Worm (Caenorhabditis elegans): ENCODE results near the gene ndub-3.

ndub-3 gene

DNA sequence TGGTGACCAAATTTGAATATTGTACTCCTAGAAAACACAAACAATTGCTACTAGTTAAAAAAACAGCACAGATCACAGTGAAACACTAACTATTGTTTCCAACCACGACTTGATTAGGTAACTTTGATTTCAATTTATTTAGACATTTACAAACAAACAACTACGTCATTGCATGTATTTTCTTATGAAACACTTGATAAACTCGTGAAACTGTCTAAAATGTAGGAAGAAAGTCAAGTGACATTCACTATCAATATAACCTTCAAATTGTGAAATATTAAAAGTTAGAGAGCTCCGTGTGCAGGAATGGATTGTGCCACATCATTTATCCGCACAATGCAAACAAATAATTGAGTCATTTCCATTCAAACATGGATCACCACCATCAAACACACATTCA, 25.6 kb upstream of the ndub-3 start:
- TF ChIP-seq ceh-13 (GFP tag; optimal IDR thresholded peaks at IDR 0.05) (no peak), F13C5.2 (tag; optimal IDR thresholded peaks at IDR 0.05) (no peak), tbx-37 (GFP tag; conservative IDR thresholded peaks at IDR 0.05) (no peak), hnd-1 (tag; optimal IDR thresholded peaks at IDR 0.05) (no peak), tbx-11 (GFP tag; IDR thresholded peaks at IDR 0.05) (no peak), ama-1 (optimal IDR thresholded peaks at IDR 0.05) (no peak), B0310.2 (tag; optimal IDR thresholded peaks at IDR 0.05) (no peak), flt-1 (GFP tag; IDR thresholded peaks at IDR 0.05) (no peak), pes-1 (GFP tag; IDR thresholded peaks at IDR 0.05) (no peak), hmg-4 (GFP tag; optimal IDR thresholded peaks at IDR 0.05) (no peak)

DNA sequence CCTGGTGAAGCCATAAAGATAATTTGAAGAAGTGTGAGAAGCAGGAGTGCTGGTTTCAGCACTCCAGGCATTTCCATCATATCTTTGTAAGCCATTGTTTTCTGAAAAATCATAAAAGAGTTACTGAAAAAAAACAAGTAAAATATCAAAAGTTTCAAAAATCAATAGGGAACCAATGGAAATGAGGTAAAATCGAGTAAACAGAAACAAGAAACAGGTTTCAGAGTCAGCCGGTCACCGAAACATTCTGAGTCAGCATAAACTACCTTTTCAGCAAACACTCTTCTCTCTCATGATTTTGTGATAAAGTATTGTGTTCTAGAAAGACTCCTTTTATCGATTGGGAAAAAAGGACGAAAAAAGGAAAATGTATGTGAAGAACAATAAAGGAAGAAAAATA, 24.8 kb upstream of the ndub-3 start, which contains the start of gene C18E9.9:
Gene C18E9.9 (minus strand): TSS at position 101 of the 400 bp plus-strand sequence.
- TF ChIP-seq hmbx-1 (tag; optimal IDR thresholded peaks at IDR 0.05) (no peak), B0310.2 (tag; optimal IDR thresholded peaks at IDR 0.05) (no peak), tbx-11 (GFP tag; IDR thresholded peaks at IDR 0.05) (no peak), ceh-36 (tag; optimal IDR thresholded peaks at IDR 0.05) (no peak), tbx-37 (GFP tag; conservative IDR thresholded peaks at IDR 0.05) (no peak), tra-4 (tag; optimal IDR thresholded peaks at IDR 0.05) (no peak), ceh-13 (GFP tag; optimal IDR thresholded peaks at IDR 0.05) (no peak), flt-1 (GFP tag; IDR thresholded peaks at IDR 0.05) (no peak), F13C5.2 (tag; optimal IDR thresholded peaks at IDR 0.05) (no peak), sea-1 (GFP tag; conservative IDR thresholded peaks at IDR 0.05) (no peak), scrt-1 (GFP tag; IDR thresholded peaks at IDR 0.05) (no peak), pes-1 (GFP tag; IDR thresholded peaks at IDR 0.05) (no peak), hmg-4 (GFP tag; optimal IDR thresholded peaks at IDR 0.05) (no peak), ama-1 (optimal IDR thresholded peaks at IDR 0.05) (no peak)

- TF ChIP-seq hmbx-1 (tag; optimal IDR thresholded peaks at IDR 0.05) (no peak), flt-1 (GFP tag; IDR thresholded peaks at IDR 0.05) (no peak), pes-1 (GFP tag; IDR thresholded peaks at IDR 0.05) (no peak), ceh-13 (GFP tag; optimal IDR thresholded peaks at IDR 0.05) (no peak), tbx-37 (GFP tag; conservative IDR thresholded peaks at IDR 0.05) (no peak), tra-4 (tag; optimal IDR thresholded peaks at IDR 0.05) (no peak), ets-7 (tag; optimal IDR thresholded peaks at IDR 0.05) (no peak), hnd-1 (tag; optimal IDR thresholded peaks at IDR 0.05) (no peak), B0310.2 (tag; optimal IDR thresholded peaks at IDR 0.05) (no peak), F13C5.2 (tag; optimal IDR thresholded peaks at IDR 0.05) (no peak), aly-1 (tag; optimal IDR thresholded peaks at IDR 0.05) (no peak), ama-1 (optimal IDR thresholded peaks at IDR 0.05) (no peak), ceh-36 (tag; optimal IDR thresholded peaks at IDR 0.05) (no peak), tbx-11 (GFP tag; IDR thresholded peaks at IDR 0.05) (no peak), scrt-1 (GFP tag; IDR thresholded peaks at IDR 0.05) (no peak), hmg-4 (GFP tag; optimal IDR thresholded peaks at IDR 0.05) (no peak), sea-1 (GFP tag; conservative IDR thresholded peaks at IDR 0.05) (no peak)
Measured at ce11 chrII:8987962-8988361, 23.3 kb upstream of the ndub-3 start, which contains the start of gene C18E9.8. Gene C18E9.8 (minus strand): TSS chrII:8988062.

ce11 chrII:8982683-8983082, 18.0 kb upstream of the ndub-3 start, which contains the start of gene C18E9.7:
Gene C18E9.7 (minus strand): TSS chrII:8982783.
- TF ChIP-seq F13C5.2 (tag; optimal IDR thresholded peaks at IDR 0.05): no peak
- TF ChIP-seq flt-1 (GFP tag; IDR thresholded peaks at IDR 0.05): no peak
- TF ChIP-seq ets-7 (tag; optimal IDR thresholded peaks at IDR 0.05): no peak
- TF ChIP-seq ceh-36 (tag; optimal IDR thresholded peaks at IDR 0.05): no peak
- TF ChIP-seq hnd-1 (tag; optimal IDR thresholded peaks at IDR 0.05): no peak
- no peak for TF ChIP-seq tbx-37 (GFP tag; conservative IDR thresholded peaks at IDR 0.05)
- TF ChIP-seq sea-1 (GFP tag; conservative IDR thresholded peaks at IDR 0.05): no peak
- TF ChIP-seq ceh-13 (GFP tag; optimal IDR thresholded peaks at IDR 0.05): no peak
- no peak for TF ChIP-seq aly-1 (tag; optimal IDR thresholded peaks at IDR 0.05)
- no peak for TF ChIP-seq scrt-1 (GFP tag; IDR thresholded peaks at IDR 0.05)
- TF ChIP-seq tbx-11 (GFP tag; IDR thresholded peaks at IDR 0.05): no peak
- no peak for TF ChIP-seq hmg-4 (GFP tag; optimal IDR thresholded peaks at IDR 0.05)
- no peak for TF ChIP-seq B0310.2 (tag; optimal IDR thresholded peaks at IDR 0.05)
- TF ChIP-seq tra-4 (tag; optimal IDR thresholded peaks at IDR 0.05): no peak
- TF ChIP-seq pes-1 (GFP tag; IDR thresholded peaks at IDR 0.05): no peak
- no peak for TF ChIP-seq ama-1 (optimal IDR thresholded peaks at IDR 0.05)
- TF ChIP-seq hmbx-1 (tag; optimal IDR thresholded peaks at IDR 0.05): no peak

DNA sequence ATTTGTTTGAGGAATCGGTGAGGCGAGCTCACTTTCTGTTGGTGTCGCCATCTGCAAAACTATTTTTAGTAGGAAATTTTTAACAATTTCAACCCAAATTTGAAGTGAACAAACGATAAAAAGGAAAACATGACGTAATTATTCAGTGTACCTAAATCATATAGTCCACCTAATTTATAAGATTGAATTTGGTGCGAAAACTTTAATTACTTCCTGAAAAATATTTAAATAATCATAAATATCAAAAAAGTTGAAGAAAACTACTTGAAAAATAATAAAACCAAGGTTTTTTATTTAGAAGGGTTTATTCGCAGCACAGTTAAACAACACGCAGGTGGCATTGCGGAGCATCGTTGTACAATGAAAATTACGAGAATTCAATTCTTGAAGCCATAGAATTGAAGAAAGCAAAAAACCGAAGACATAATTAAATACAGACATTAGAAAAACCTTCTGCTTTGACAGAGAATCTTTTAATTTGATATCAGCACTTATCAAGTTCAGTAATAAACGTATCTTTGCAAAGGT, 8.9 kb upstream of the ndub-3 start, which contains the start of gene tomm-40:
Gene tomm-40 (minus strand): TSS at position 51 of the 528 bp plus-strand sequence.
- TF ChIP-seq F13C5.2 (tag; optimal IDR thresholded peaks at IDR 0.05) (peak; percentile 47), ceh-13 (GFP tag; optimal IDR thresholded peaks at IDR 0.05) (no peak)

DNA sequence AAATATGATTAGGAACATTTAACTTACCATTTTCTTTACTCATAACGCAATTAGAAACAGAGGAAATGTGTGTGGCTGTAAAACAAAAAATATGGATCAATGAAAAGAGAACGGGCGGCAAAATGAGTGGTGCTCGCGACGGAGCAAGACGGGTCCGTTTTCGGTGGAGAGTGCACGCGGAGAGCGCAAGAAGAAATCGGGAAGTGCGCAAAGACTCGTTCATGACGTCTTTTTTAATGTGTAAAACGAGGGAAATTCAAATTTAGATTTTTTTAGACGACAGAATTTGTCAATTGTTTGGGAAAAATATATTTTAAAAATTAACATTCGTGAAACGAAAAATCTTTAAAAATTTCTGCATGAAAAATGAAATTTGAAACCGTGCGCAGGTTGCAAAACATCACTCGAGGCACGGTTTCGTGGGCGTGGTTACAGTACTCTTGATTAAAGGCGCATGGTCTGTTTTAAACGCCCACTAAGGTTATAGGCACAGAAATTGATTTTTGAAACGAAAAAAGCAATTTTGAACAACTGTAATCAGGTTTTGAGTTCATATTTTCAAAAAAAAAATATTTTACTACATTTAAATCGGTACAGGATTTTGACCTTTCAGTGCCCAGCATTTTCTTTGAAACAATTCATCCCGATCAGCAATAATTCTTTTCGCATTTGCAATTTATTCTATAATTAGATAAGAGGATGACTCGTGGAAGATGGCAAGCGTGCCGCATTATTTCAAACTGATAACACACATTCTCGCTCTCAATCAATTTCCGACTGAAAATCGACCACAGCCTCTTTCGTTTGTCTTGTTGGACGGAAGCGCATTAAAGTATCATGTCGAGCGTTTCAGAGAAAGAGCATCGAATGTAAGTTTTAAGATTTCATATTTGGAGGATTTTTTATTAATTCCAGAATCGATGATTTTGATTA, 4.8 kb upstream of the ndub-3 start, which contains the start of the genes szy-20 and C18E9.5:
Gene szy-20 (minus strand): TSS at position 83 of the 933 bp plus-strand sequence.
Gene C18E9.5 (plus strand): TSS at position 730 of the 933 bp plus-strand sequence.
- peak; percentile 82 for TF ChIP-seq F13C5.2 (tag; optimal IDR thresholded peaks at IDR 0.05)
- TF ChIP-seq tbx-37 (GFP tag; conservative IDR thresholded peaks at IDR 0.05): 0 out of 2 replicates have a peak, but pooled peaks have one; percentile 22
- no peak for TF ChIP-seq scrt-1 (GFP tag; IDR thresholded peaks at IDR 0.05)
- TF ChIP-seq hmg-4 (GFP tag; optimal IDR thresholded peaks at IDR 0.05): peak; percentile 67

DNA sequence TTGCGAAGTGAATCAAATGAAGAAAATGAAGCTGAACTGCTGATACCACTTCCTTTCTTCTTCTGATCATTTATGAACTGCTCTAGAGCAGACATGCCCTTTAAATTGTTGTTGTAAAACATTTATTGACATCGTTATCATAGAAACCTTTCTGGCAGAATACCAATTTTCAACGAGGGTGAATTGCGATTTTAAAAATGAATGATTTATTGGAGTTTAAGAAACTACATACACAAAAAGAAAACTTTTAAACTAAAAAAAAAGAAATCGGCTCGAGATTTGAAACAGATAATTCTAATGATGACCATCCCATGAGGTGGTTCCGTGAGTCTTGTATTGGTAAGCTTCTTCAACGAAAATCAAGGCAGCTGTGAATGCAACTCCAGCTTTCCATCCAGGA, 641 bp downstream of the ndub-3 start, which contains the start of gene sftd-3:
Gene sftd-3 (minus strand): TSS at position 101 of the 400 bp plus-strand sequence.
- TF ChIP-seq ceh-36 (tag; optimal IDR thresholded peaks at IDR 0.05) (no peak), tbx-37 (GFP tag; conservative IDR thresholded peaks at IDR 0.05) (no peak), ets-7 (tag; optimal IDR thresholded peaks at IDR 0.05) (no peak), ceh-13 (GFP tag; optimal IDR thresholded peaks at IDR 0.05) (no peak), flt-1 (GFP tag; IDR thresholded peaks at IDR 0.05) (no peak), pes-1 (GFP tag; IDR thresholded peaks at IDR 0.05) (no peak), aly-1 (tag; optimal IDR thresholded peaks at IDR 0.05) (no peak), tra-4 (tag; optimal IDR thresholded peaks at IDR 0.05) (no peak), B0310.2 (tag; optimal IDR thresholded peaks at IDR 0.05) (no peak), hnd-1 (tag; optimal IDR thresholded peaks at IDR 0.05) (no peak), hmg-4 (GFP tag; optimal IDR thresholded peaks at IDR 0.05) (no peak), F13C5.2 (tag; optimal IDR thresholded peaks at IDR 0.05) (no peak), hmbx-1 (tag; optimal IDR thresholded peaks at IDR 0.05) (no peak), scrt-1 (GFP tag; IDR thresholded peaks at IDR 0.05) (no peak), tbx-11 (GFP tag; IDR thresholded peaks at IDR 0.05) (no peak), sea-1 (GFP tag; conservative IDR thresholded peaks at IDR 0.05) (no peak), ama-1 (optimal IDR thresholded peaks at IDR 0.05) (no peak)

Data from whole organism, early embryonic.